Fruit fly (Drosophila melanogaster) whole organism, wandering third instar larva: ENCODE results near the gene klu.

Experiments
- CG9705 ChIP-seq: fragments of 200-800 bp; sonication (Bioruptor generic); optimal IDR thresholded peaks from 2 replicates; lab custom pipeline; 2018; ENCODE audit warnings: missing biosample characterization, mild to moderate bottlenecking, missing genetic modification characterization
- Hr83 ChIP-seq: fragments of 200-300 bp; sonication (Bioruptor generic); optimal IDR thresholded peaks from 2 replicates; lab custom pipeline; 2016; ENCODE audit warnings: missing biosample characterization, mild to moderate bottlenecking, missing genetic modification characterization, moderate library complexity; ENCODE audit not compliant: poor library complexity, severe bottlenecking
- Myc ChIP-seq: fragments of >200 bp; optimal IDR thresholded peaks from 2 replicates; lab custom pipeline; 2017
- OdsH ChIP-seq: fragments of 200-800 bp; sonication (Bioruptor generic); optimal IDR thresholded peaks from 2 replicates; lab custom pipeline; 2016; ENCODE audit warnings: missing biosample characterization, mild to moderate bottlenecking, missing genetic modification characterization
- ey ChIP-seq: fragments of 200-800 bp; sonication (Bioruptor generic); optimal IDR thresholded peaks from 2 replicates; lab custom pipeline; 2016; ENCODE audit warnings: missing biosample characterization, missing genetic modification characterization
- h ChIP-seq: fragments of 200-800 bp; sonication (Bioruptor generic); optimal IDR thresholded peaks from 3 replicates; lab custom pipeline; 2016; ENCODE audit warnings: missing biosample characterization, mild to moderate bottlenecking, missing genetic modification characterization
- psq ChIP-seq: fragments of 200-800 bp; sonication (Bioruptor generic); optimal IDR thresholded peaks from 3 replicates; lab custom pipeline; 2017; ENCODE audit warnings: missing biosample characterization, mild to moderate bottlenecking, missing genetic modification characterization, moderate library complexity
- sage ChIP-seq: fragments of 200-800 bp; sonication (Bioruptor generic); optimal IDR thresholded peaks from 2 replicates; lab custom pipeline; 2016; ENCODE audit warnings: missing biosample characterization, mild to moderate bottlenecking, missing genetic modification characterization
- usp ChIP-seq: fragments of >200 bp; optimal IDR thresholded peaks from 2 replicates; lab custom pipeline; 2017; ENCODE audit warnings: missing biosample characterization, missing genetic modification characterization

DNA sequence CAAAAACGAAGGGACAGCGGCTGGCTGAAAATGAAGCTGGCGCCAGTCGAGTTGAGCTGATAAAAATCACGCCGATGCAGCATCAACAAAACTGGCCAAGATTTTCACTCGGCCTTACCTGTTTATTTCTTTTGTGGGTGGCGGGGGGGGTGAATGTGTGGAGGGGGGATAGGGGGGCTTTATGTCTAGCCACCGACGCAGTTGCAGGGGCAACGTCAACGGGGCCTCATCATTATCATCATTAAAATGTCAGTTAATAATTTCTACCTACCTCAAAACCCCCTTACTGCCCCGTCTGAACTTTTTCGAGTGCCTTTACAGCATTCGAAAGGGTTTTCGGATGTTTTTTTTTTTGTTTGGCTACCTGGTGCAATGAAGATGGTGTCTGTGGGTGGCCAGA, 9.4 kb downstream of the klu start:
- TF ChIP-seq psq (no peak), Myc (lab: Kevin White, UChicago) (no peak), sage (GFP tag; lab: Kevin White, UChicago) (no peak), usp (GFP tag; lab: Kevin White, UChicago) (no peak), CG9705 (GFP tag; lab: Kevin White, UChicago) (no peak), h (GFP tag; lab: Kevin White, UChicago) (no peak), OdsH (GFP tag; lab: Kevin White, UChicago) (no peak), ey (no peak), Hr83 (GFP tag; lab: Kevin White, UChicago) (no peak)
